Fruit fly (Drosophila melanogaster) whole organism, prepupa: ENCODE results near the gene CG32054.

Experiments used
- CG10669 ChIP-seq: fragments of 200-800 bp; sonication (Bioruptor generic); optimal IDR thresholded peaks from 3 replicates; lab custom pipeline; 2018; ENCODE audit warnings: missing biosample characterization, mild to moderate bottlenecking, missing genetic modification characterization, moderate library complexity
- CG11294 ChIP-seq: fragments of 200-800 bp; sonication (Bioruptor generic); IDR thresholded peaks from 2 replicates; pipeline ENCODE4 v1.3.6; 2022; ENCODE audit warnings: missing biosample characterization, missing genetic modification characterization
- CG3032 ChIP-seq: fragments of 200-800 bp; optimal IDR thresholded peaks from 2 replicates; lab custom pipeline; 2019; ENCODE audit warnings: missing biosample characterization, mild to moderate bottlenecking, missing genetic modification characterization, moderate library complexity
- CG32006 ChIP-seq: fragments of 200-800 bp; sonication (Bioruptor generic); optimal IDR thresholded peaks from 3 replicates; lab custom pipeline; 2017; ENCODE audit warnings: missing biosample characterization, mild to moderate bottlenecking, missing genetic modification characterization
- CG34406 ChIP-seq: fragments of 200-800 bp; sonication (Bioruptor generic); optimal IDR thresholded peaks from 3 replicates; lab custom pipeline; 2016; ENCODE audit warnings: missing biosample characterization, missing genetic modification characterization
- CG3919 ChIP-seq: fragments of 200-800 bp; sonication (Bioruptor generic); optimal IDR thresholded peaks from 3 replicates; lab custom pipeline; 2016; ENCODE audit warnings: missing biosample characterization, missing genetic modification characterization
- CG6808 ChIP-seq: fragments of 200-800 bp; sonication (Bioruptor generic); optimal IDR thresholded peaks from 3 replicates; lab custom pipeline; 2017; ENCODE audit warnings: missing biosample characterization, missing genetic modification characterization, mild to moderate bottlenecking, moderate library complexity, missing genetic modification reagents
- CG8119 ChIP-seq: fragments of 200-800 bp; sonication (Bioruptor generic); IDR thresholded peaks from 3 replicates; pipeline ENCODE4 v1.3.6; 2022; ENCODE audit warnings: missing biosample characterization, missing genetic modification characterization
- CG9139 ChIP-seq: fragments of 200-800 bp; sonication (Bioruptor generic); optimal IDR thresholded peaks from 3 replicates; lab custom pipeline; 2017; ENCODE audit warnings: missing biosample characterization, mild to moderate bottlenecking, missing genetic modification characterization
- Eip78C ChIP-seq: fragments of 200-800 bp; sonication (Bioruptor generic); peaks from one replicate; lab custom pipeline; 2016; ENCODE audit warnings: missing biosample characterization, missing genetic modification characterization
- Eip93F ChIP-seq: fragments of 200-800 bp; sonication (Bioruptor generic); optimal IDR thresholded peaks from 2 replicates; lab custom pipeline; 2016; ENCODE audit warnings: missing biosample characterization, mild to moderate bottlenecking, missing genetic modification characterization
- Gug ChIP-seq: fragments of 200-800 bp; sonication (Bioruptor generic); IDR thresholded peaks from 2 replicates; pipeline ENCODE4 v1.3.6; 2022; ENCODE audit warnings: missing biosample characterization, missing genetic modification characterization
- Hr38 ChIP-seq: sonication (Bioruptor generic); optimal IDR thresholded peaks from 2 replicates; lab custom pipeline; 2016; ENCODE audit warnings: missing biosample characterization, missing genetic modification characterization
- Hr39 ChIP-seq: fragments of 200-800 bp; sonication (Bioruptor generic); optimal IDR thresholded peaks from 2 replicates; lab custom pipeline; 2016; ENCODE audit warnings: missing biosample characterization, missing genetic modification characterization
- Lpt ChIP-seq: fragments of 200-800 bp; sonication (Bioruptor generic); optimal IDR thresholded peaks from 3 replicates; lab custom pipeline; 2016; ENCODE audit warnings: missing biosample characterization, missing genetic modification characterization
- Met ChIP-seq: fragments of 200-800 bp; sonication (Bioruptor generic); optimal IDR thresholded peaks from 3 replicates; lab custom pipeline; 2016; ENCODE audit warnings: missing biosample characterization, missing genetic modification characterization
- Smox ChIP-seq: fragments of 200-800 bp; sonication (Bioruptor generic); optimal IDR thresholded peaks from 3 replicates; lab custom pipeline; 2016; ENCODE audit warnings: missing biosample characterization, missing genetic modification characterization
- Sox102F ChIP-seq: fragments of 200-800 bp; sonication (Bioruptor generic); optimal IDR thresholded peaks from 2 replicates; lab custom pipeline; 2016; ENCODE audit warnings: missing biosample characterization, mild to moderate bottlenecking, missing genetic modification characterization
- Sox14 ChIP-seq: fragments of 200-800 bp; sonication (Bioruptor generic); optimal IDR thresholded peaks from 3 replicates; lab custom pipeline; 2016; ENCODE audit warnings: missing biosample characterization, missing genetic modification characterization
- Sox15 ChIP-seq: fragments of 200-800 bp; sonication (Bioruptor generic); optimal IDR thresholded peaks from 3 replicates; lab custom pipeline; 2016; ENCODE audit warnings: missing biosample characterization, missing genetic modification characterization
- acj6 ChIP-seq: fragments of 200-800 bp; sonication (Bioruptor generic); optimal IDR thresholded peaks from 3 replicates; lab custom pipeline; 2016; ENCODE audit warnings: missing biosample characterization, missing genetic modification characterization
- dac ChIP-seq: fragments of 200-800 bp; sonication (Bioruptor generic); optimal IDR thresholded peaks from 2 replicates; lab custom pipeline; 2017; ENCODE audit warnings: missing biosample characterization, mild to moderate bottlenecking, missing genetic modification characterization
- dsx ChIP-seq: fragments of 200-800 bp; optimal IDR thresholded peaks from 3 replicates; lab custom pipeline; 2019; ENCODE audit warnings: missing biosample characterization, mild to moderate bottlenecking, missing genetic modification characterization, moderate library complexity; ENCODE audit not compliant: poor library complexity, severe bottlenecking
- eg ChIP-seq: fragments of 200-800 bp; sonication (Bioruptor generic); IDR thresholded peaks from 3 replicates; pipeline ENCODE4 v1.3.6; 2022; ENCODE audit warnings: missing biosample characterization, missing genetic modification characterization
- fd59A ChIP-seq: fragments of 200-800 bp; sonication (Bioruptor generic); optimal IDR thresholded peaks from 2 replicates; lab custom pipeline; 2017; ENCODE audit warnings: missing biosample characterization, mild to moderate bottlenecking, missing genetic modification characterization, missing genetic modification reagents
- fd85E ChIP-seq: fragments of 200-800 bp; sonication (Bioruptor generic); optimal IDR thresholded peaks from 3 replicates; lab custom pipeline; 2016; ENCODE audit warnings: missing biosample characterization, missing genetic modification characterization
- fkh ChIP-seq: fragments of 200-800 bp; sonication (Bioruptor generic); optimal IDR thresholded peaks from 3 replicates; lab custom pipeline; 2017; ENCODE audit warnings: missing biosample characterization, mild to moderate bottlenecking, missing genetic modification characterization, moderate library complexity
- lz ChIP-seq: fragments of 200-800 bp; sonication (Bioruptor generic); optimal IDR thresholded peaks from 3 replicates; lab custom pipeline; 2016; ENCODE audit warnings: missing biosample characterization, missing genetic modification characterization
- pdm3 ChIP-seq: fragments of 200-800 bp; sonication (Bioruptor generic); optimal IDR thresholded peaks from 3 replicates; lab custom pipeline; 2016; ENCODE audit warnings: missing biosample characterization, missing genetic modification characterization
- spab ChIP-seq: fragments of 200-800 bp; sonication (Bioruptor generic); optimal IDR thresholded peaks from 2 replicates; lab custom pipeline; 2017; ENCODE audit warnings: missing biosample characterization, mild to moderate bottlenecking, missing genetic modification characterization, missing genetic modification reagents
- ss ChIP-seq, 2 experiments: fragments of 200-800 bp; sonication (Bioruptor generic); optimal IDR thresholded peaks; 2 replicates in 1 of 2; 3 replicates in 1 of 2; lab custom pipeline; 2017 to 2018; ENCODE audit warnings: mild to moderate bottlenecking in 2 of 2, missing biosample characterization in 2 of 2, missing genetic modification characterization in 2 of 2, moderate library complexity in 1 of 2
- svp ChIP-seq: fragments of 200-800 bp; sonication (Bioruptor generic); peaks from one replicate; lab custom pipeline; 2016; ENCODE audit warnings: missing biosample characterization, missing genetic modification characterization
- topi ChIP-seq: fragments of 200-800 bp; sonication (Bioruptor generic); optimal IDR thresholded peaks from 3 replicates; lab custom pipeline; 2016; ENCODE audit warnings: missing biosample characterization, missing genetic modification characterization
- vri ChIP-seq: fragments of 200-800 bp; sonication (Bioruptor generic); optimal IDR thresholded peaks from 3 replicates; lab custom pipeline; 2016; ENCODE audit warnings: missing biosample characterization, mild to moderate bottlenecking, missing genetic modification characterization

The CG32054 gene

DNA sequence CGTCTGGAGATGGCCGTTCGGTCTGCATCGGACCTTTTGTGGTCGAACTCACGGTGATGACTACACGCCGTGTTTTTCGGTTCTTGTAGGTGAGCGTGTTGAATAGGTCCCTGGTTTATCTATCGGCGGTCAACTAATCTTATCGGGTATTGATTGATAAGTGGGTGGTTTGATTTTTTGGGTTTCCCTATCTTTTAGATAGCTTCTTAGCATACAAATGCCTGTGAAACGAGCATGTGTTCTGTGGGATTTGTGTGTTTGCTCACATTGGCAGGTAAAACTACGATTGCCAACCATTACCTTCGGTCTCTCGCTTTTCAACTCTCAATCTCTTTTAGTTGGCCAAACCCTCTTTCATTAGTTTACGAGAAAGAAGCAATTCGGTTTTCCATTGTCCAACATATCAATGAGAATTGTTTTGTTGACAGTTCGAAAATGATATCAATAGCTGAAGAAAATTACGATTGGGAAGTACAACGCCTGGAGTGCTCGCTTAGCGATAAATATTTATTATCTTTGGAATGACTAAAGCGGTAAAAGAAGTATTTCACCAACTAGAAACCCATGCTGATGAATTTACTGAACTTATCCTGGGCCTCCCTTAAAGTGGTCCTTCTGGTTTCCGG, 2.1 kb downstream of the CG32054 start, which contains the start of gene CG32053:
TSS of gene CG32053 (minus strand) at position 69 of the 626 bp plus-strand sequence.
- TF ChIP-seq CG9139 (GFP tag; lab: Kevin White, UChicago) (no peak), fkh (GFP tag; lab: Kevin White, UChicago) (peak; percentile 44)

DNA sequence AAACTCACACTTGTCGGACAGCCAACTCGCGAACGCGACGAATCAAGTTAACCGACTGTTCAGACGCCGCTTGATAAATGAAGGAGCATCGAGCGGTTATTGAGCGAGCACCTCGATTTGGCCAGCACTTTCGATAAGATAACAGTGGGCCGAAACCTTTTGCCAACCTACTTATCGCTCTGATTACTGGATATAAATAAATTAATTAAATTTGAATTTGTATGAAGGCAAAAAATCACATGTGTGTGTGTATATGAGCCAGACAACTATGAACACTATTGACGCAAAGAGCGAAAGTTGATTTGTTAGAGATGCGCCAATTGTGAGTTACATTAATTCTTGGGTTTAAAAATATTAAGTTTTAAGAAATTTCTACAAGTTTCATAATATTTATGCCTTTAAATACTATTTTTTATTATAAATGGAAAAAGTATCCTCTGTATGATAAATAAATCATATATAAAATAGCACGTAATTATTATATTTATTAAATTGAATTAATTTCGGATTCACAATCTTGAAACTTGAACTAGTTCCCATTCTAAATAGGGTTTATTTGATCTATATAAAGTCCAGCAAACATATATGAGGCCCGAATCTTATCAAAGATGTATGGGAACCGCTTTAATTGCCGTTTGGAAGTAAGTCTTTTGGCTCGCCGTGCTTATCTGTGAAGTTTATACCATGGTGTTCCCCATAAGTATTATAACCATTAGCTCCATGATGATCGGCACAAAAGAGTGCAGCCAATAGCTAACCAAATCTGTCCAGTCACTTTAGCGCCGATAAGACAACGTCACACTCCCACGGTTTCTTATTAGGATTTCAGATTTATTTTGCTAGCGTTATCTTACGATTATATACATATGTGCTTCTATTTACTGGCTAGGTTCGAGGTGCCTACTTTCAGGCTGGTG, 4.9 kb downstream of the CG32054 start, which contains the start of gene CG14160:
TSS of gene CG14160 (minus strand) at position 51 of the 917 bp plus-strand sequence.
- TF ChIP-seq vri (GFP tag; lab: Kevin White, UChicago) (peak; percentile 9), Sox102F (no peak), svp (peak; percentile 4)
- TF ChIP-seq, all 60 proteins: peak for 2

DNA sequence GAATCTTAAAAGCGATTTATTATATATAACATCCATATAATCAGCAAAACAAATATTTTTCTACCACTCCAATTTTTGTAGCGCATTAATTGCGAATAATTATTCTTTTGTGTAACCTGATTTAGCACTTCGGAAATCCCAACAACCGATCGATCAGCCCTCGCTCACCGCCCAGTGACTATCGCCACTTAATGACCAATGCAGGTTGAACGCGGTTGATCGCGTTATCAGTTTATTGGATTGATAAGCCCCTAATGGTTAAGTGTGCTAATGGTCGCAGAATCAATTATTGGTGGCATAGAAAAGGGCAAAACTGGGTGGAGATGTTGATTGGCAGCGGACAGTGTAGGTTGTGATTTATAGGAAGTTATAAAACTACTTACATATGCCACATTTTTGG, 6.1 kb downstream of the CG32054 start:
- TF ChIP-seq CG6808 (no peak), ss (GFP tag; optimal IDR thresholded peaks at IDR 0.05; lab: Kevin White, UChicago) (no peak), CG3919 (no peak), Sox15 (GFP tag; lab: Kevin White, UChicago) (no peak), CG11294 (no peak), Hr38 (no peak), Sox102F (no peak), dac (GFP tag; lab: Kevin White, UChicago) (no peak), Met (no peak)

DNA sequence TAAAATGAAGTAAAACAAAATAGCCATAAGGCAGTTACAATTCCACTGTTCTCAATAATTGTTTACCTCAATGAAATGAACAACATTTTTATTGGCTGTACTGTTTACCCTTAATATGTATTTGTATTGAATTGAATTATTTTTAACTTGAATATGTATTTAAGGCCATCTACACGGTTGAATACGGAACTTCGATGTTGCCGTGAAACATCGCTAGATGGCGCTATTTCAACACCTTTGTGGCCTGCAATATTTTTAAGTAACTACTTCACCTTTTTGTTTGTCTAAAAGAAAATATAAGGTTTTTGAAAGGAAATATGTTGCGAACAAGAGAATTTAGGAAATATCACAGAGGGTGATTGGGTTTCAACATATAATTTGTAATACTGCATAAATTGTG, 16.0 kb downstream of the CG32054 start:
- TF ChIP-seq eg (GFP tag; lab: Robert Waterston, UW), result no peak
- TF ChIP-seq dsx (GFP tag; lab: Kevin White, UChicago), result no peak
- TF ChIP-seq CG3032 (tag; lab: Kevin White, UChicago), result no peak
- TF ChIP-seq acj6 (GFP tag; lab: Kevin White, UChicago), result no peak
- TF ChIP-seq Eip93F (GFP tag; lab: Kevin White, UChicago), result no peak
- TF ChIP-seq Smox (GFP tag; lab: Kevin White, UChicago), result no peak
- TF ChIP-seq Hr39 (GFP tag; lab: Kevin White, UChicago), result no peak
- TF ChIP-seq Eip78C (GFP tag; lab: Kevin White, UChicago), result peak; percentile 16

DNA sequence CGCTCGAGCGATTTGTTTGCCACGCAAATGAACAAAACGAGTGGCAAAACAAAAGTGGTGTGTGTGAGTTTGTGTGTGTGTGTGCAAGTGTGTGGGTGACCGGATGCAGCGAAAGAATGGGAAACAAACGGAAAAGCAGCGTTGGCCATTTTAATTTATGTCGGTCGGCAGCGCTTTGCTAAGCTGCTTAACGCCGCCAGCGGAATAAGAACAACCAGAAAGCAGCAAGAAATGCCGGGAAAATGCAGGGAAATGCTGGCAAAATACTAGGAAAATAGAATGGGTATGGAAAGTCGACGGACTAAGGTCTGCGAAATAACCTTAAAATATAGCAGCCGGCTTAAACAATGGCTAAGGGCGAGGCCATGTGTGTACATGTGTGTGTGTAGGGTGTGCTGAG, 42.0 kb downstream of the CG32054 start:
- TF ChIP-seq fd59A (GFP tag; lab: Kevin White, UChicago) (no peak), CG34406 (GFP tag; lab: Kevin White, UChicago) (no peak), CG32006 (GFP tag; lab: Kevin White, UChicago) (no peak), Gug (GFP tag; lab: Robert Waterston, UW) (no peak), eg (GFP tag; lab: Robert Waterston, UW) (no peak), dsx (GFP tag; lab: Kevin White, UChicago) (no peak), vri (GFP tag; lab: Kevin White, UChicago) (no peak), spab (no peak), lz (GFP tag; lab: Kevin White, UChicago) (no peak), Sox14 (GFP tag; lab: Kevin White, UChicago) (no peak), CG8119 (GFP tag; lab: Robert Waterston, UW) (no peak), topi (GFP tag; lab: Kevin White, UChicago) (no peak), Lpt (GFP tag; lab: Kevin White, UChicago) (no peak), fd85E (GFP tag; lab: Kevin White, UChicago) (no peak), dac (GFP tag; lab: Kevin White, UChicago) (no peak), pdm3 (no peak), CG10669 (no peak)
